Fruit fly (Drosophila melanogaster) whole organism, embryonic: ENCODE data around the gene dbe.

ENCODE experiments used
- ATbp ChIP-seq: fragments of 200-800 bp; sonication (Bioruptor generic); optimal IDR thresholded peaks from 2 replicates; lab custom pipeline; 2017; ENCODE audit warnings: missing biosample characterization, mild to moderate bottlenecking, missing genetic modification characterization, missing genetic modification reagents
- BtbVII ChIP-seq: fragments of 200-800 bp; sonication (Bioruptor generic); optimal IDR thresholded peaks from 3 replicates; lab custom pipeline; 2017; ENCODE audit warnings: missing biosample characterization, mild to moderate bottlenecking, missing genetic modification characterization
- CG10147 ChIP-seq: fragments of 200-800 bp; sonication (Bioruptor generic); optimal IDR thresholded peaks from 2 replicates; lab custom pipeline; 2019; ENCODE audit warnings: missing biosample characterization, mild to moderate bottlenecking, missing genetic modification characterization, moderate library complexity
- CG10321 ChIP-seq: fragments of 200-800 bp; sonication (Bioruptor generic); IDR thresholded peaks from 2 replicates; pipeline ENCODE4 v1.3.6; 2022; ENCODE audit warnings: missing biosample characterization, missing genetic modification characterization
- CG10654 ChIP-seq: fragments of 200-800 bp; sonication (Bioruptor generic); optimal IDR thresholded peaks from 2 replicates; lab custom pipeline; 2016; ENCODE audit warnings: missing biosample characterization, missing genetic modification characterization
- CG12942 ChIP-seq: fragments of 200-800 bp; sonication (Bioruptor generic); optimal IDR thresholded peaks from 3 replicates; lab custom pipeline; 2016; ENCODE audit warnings: missing biosample characterization, missing genetic modification characterization
- CG17829 ChIP-seq: fragments of 200-800 bp; optimal IDR thresholded peaks from 2 replicates; lab custom pipeline; 2019; ENCODE audit warnings: missing biosample characterization, mild to moderate bottlenecking, missing genetic modification characterization, moderate library complexity
- CG1832 ChIP-seq: fragments of 200-800 bp; sonication (Bioruptor generic); optimal IDR thresholded peaks from 2 replicates; lab custom pipeline; 2017; ENCODE audit warnings: missing biosample characterization, mild to moderate bottlenecking, missing genetic modification characterization, inconsistent platforms
- CG18476 ChIP-seq: fragments of 200-800 bp; sonication (Bioruptor generic); optimal IDR thresholded peaks from 2 replicates; lab custom pipeline; 2016; ENCODE audit warnings: missing biosample characterization, mild to moderate bottlenecking, missing genetic modification characterization
- CG18619 ChIP-seq: fragments of 200-800 bp; sonication (Bioruptor generic); optimal IDR thresholded peaks from 3 replicates; lab custom pipeline; 2017; ENCODE audit warnings: missing biosample characterization, mild to moderate bottlenecking, missing genetic modification characterization
- CG3065 ChIP-seq: fragments of 200-800 bp; sonication (Bioruptor generic); optimal IDR thresholded peaks from 2 replicates; lab custom pipeline; 2016; ENCODE audit warnings: missing biosample characterization, missing genetic modification characterization
- CG33213 ChIP-seq: fragments of 200-800 bp; sonication (Bioruptor generic); optimal IDR thresholded peaks from 3 replicates; lab custom pipeline; 2016; ENCODE audit warnings: missing biosample characterization, missing genetic modification characterization
- CG34224 ChIP-seq: fragments of 200-800 bp; sonication (Bioruptor generic); IDR thresholded peaks from 3 replicates; pipeline ENCODE4 v1.3.6; 2022; ENCODE audit warnings: missing biosample characterization, missing genetic modification characterization; ENCODE audit not compliant: partially characterized antibody
- CG4617 ChIP-seq: fragments of 200-800 bp; sonication (Bioruptor generic); optimal IDR thresholded peaks from 3 replicates; lab custom pipeline; 2016; ENCODE audit warnings: missing biosample characterization, missing genetic modification characterization, borderline replicate concordance
- CG5245 ChIP-seq: fragments of 200-800 bp; sonication (Bioruptor generic); optimal IDR thresholded peaks from 3 replicates; lab custom pipeline; 2016; ENCODE audit warnings: missing biosample characterization, missing genetic modification characterization
- CG6175 ChIP-seq: fragments of 200-800 bp; sonication (Bioruptor generic); IDR thresholded peaks from 3 replicates; pipeline ENCODE4 v1.3.6; 2022; ENCODE audit warnings: missing biosample characterization, missing genetic modification characterization
- CG6654 ChIP-seq: fragments of 200-800 bp; sonication (Bioruptor generic); optimal IDR thresholded peaks from 2 replicates; lab custom pipeline; 2017; ENCODE audit warnings: missing biosample characterization, mild to moderate bottlenecking, missing genetic modification characterization
- CG6689 ChIP-seq: fragments of 200-800 bp; sonication (Bioruptor generic); IDR thresholded peaks from 2 replicates; pipeline ENCODE4 v1.3.6; 2022; ENCODE audit warnings: missing biosample characterization, missing genetic modification characterization
- CG8281 ChIP-seq: fragments of 200-800 bp; sonication (Bioruptor generic); optimal IDR thresholded peaks from 2 replicates; lab custom pipeline; 2018; ENCODE audit warnings: missing biosample characterization, mild to moderate bottlenecking, missing genetic modification characterization, moderate library complexity
- CrebB ChIP-seq: fragments of 200-800 bp; sonication (Bioruptor generic); optimal IDR thresholded peaks from 3 replicates; lab custom pipeline; 2018; ENCODE audit warnings: missing biosample characterization, mild to moderate bottlenecking, missing genetic modification characterization
- Dek ChIP-seq: fragments of 200-800 bp; sonication (Bioruptor generic); optimal IDR thresholded peaks from 3 replicates; lab custom pipeline; 2019; ENCODE audit warnings: missing biosample characterization, mild to moderate bottlenecking, missing genetic modification characterization, moderate library complexity
- Dip3 ChIP-seq: fragments of 200-800 bp; sonication (Bioruptor generic); optimal IDR thresholded peaks from 3 replicates; lab custom pipeline; 2016; ENCODE audit warnings: missing biosample characterization, missing genetic modification characterization
- Mes4 ChIP-seq: fragments of 200-800 bp; sonication (Bioruptor generic); optimal IDR thresholded peaks from 2 replicates; lab custom pipeline; 2016; ENCODE audit warnings: missing biosample characterization, missing genetic modification characterization
- NC2α ChIP-seq: fragments of 200-800 bp; sonication (Bioruptor generic); optimal IDR thresholded peaks from 2 replicates; lab custom pipeline; 2016; ENCODE audit warnings: missing biosample characterization, missing genetic modification characterization
- Oli ChIP-seq: fragments of 200-800 bp; sonication (Bioruptor generic); optimal IDR thresholded peaks from 2 replicates; lab custom pipeline; 2018; ENCODE audit warnings: missing biosample characterization, mild to moderate bottlenecking, missing genetic modification characterization, moderate library complexity
- Scr ChIP-seq: fragments of 200-800 bp; sonication (Bioruptor generic); IDR thresholded peaks from 2 replicates; pipeline ENCODE4 v1.3.6; 2022; ENCODE audit warnings: missing biosample characterization, missing genetic modification characterization; ENCODE audit not compliant: partially characterized antibody
- Sry-β ChIP-seq: fragments of 200-800 bp; sonication (Bioruptor generic); optimal IDR thresholded peaks from 2 replicates; lab custom pipeline; 2018; ENCODE audit warnings: missing biosample characterization, mild to moderate bottlenecking, missing genetic modification characterization, moderate library complexity
- Vsx1 ChIP-seq: fragments of 200-800 bp; sonication (Bioruptor generic); optimal IDR thresholded peaks from 2 replicates; lab custom pipeline; 2017; ENCODE audit warnings: missing biosample characterization, mild to moderate bottlenecking, missing genetic modification characterization, missing genetic modification reagents
- chn ChIP-seq: fragments of 200-800 bp; sonication (Bioruptor generic); optimal IDR thresholded peaks from 2 replicates; lab custom pipeline; 2016; ENCODE audit warnings: missing biosample characterization, missing genetic modification characterization
- crc ChIP-seq: fragments of 200-800 bp; sonication (Bioruptor generic); optimal IDR thresholded peaks from 2 replicates; lab custom pipeline; 2016; ENCODE audit warnings: missing biosample characterization, missing genetic modification characterization
- da ChIP-seq: fragments of 200-800 bp; sonication (Bioruptor generic); optimal IDR thresholded peaks from 2 replicates; lab custom pipeline; 2016; ENCODE audit warnings: missing biosample characterization, missing genetic modification characterization
- ems ChIP-seq: fragments of 200-800 bp; sonication (Bioruptor generic); optimal IDR thresholded peaks from 3 replicates; lab custom pipeline; 2016; ENCODE audit warnings: missing biosample characterization, missing genetic modification characterization
- en ChIP-seq: fragments of 200-800 bp; sonication (Bioruptor generic); optimal IDR thresholded peaks from 2 replicates; lab custom pipeline; 2016; ENCODE audit warnings: missing biosample characterization, missing genetic modification characterization
- fru ChIP-seq: fragments of >200 bp; optimal IDR thresholded peaks from 2 replicates; lab custom pipeline; 2017
- ftz-f1 ChIP-seq: fragments of 200-800 bp; sonication (Bioruptor generic); optimal IDR thresholded peaks from 2 replicates; lab custom pipeline; 2016; ENCODE audit warnings: missing biosample characterization, missing genetic modification characterization
- gro ChIP-seq: fragments of 200-800 bp; sonication (Bioruptor generic); optimal IDR thresholded peaks from 2 replicates; lab custom pipeline; 2016; ENCODE audit warnings: missing biosample characterization, missing genetic modification characterization
- lov ChIP-seq, 2 experiments: fragments of 200-800 bp in 1 of 2; fragments of >200 bp in 1 of 2; sonication (Bioruptor generic) in 1 of 2; IDR thresholded peaks in 1 of 2; optimal IDR thresholded peaks in 1 of 2; 2 replicates in 1 of 2; 3 replicates in 1 of 2; pipeline versions ENCODE4 v1.3.6 to Lab custom; 2017 to 2022; ENCODE audit warnings: missing biosample characterization in 1 of 2, missing genetic modification characterization in 1 of 2
- mam ChIP-seq: fragments of 200-800 bp; sonication (Bioruptor generic); optimal IDR thresholded peaks from 3 replicates; lab custom pipeline; 2016; ENCODE audit warnings: missing biosample characterization, missing genetic modification characterization
- mirr ChIP-seq: fragments of 200-800 bp; sonication (Bioruptor generic); optimal IDR thresholded peaks from 3 replicates; lab custom pipeline; 2018; ENCODE audit warnings: missing biosample characterization, mild to moderate bottlenecking, missing genetic modification characterization
- mld ChIP-seq: fragments of 200-800 bp; sonication (Bioruptor generic); IDR thresholded peaks from 3 replicates; pipeline ENCODE4 v1.3.6; 2022; ENCODE audit warnings: missing biosample characterization, missing genetic modification characterization; ENCODE audit not compliant: partially characterized antibody
- nom ChIP-seq: fragments of 200-800 bp; sonication (Bioruptor generic); optimal IDR thresholded peaks from 2 replicates; lab custom pipeline; 2017; ENCODE audit warnings: missing biosample characterization, missing genetic modification characterization, mild to moderate bottlenecking, moderate library complexity, missing genetic modification reagents
- pb ChIP-seq: fragments of 200-800 bp; sonication (Bioruptor generic); optimal IDR thresholded peaks from 3 replicates; lab custom pipeline; 2016; ENCODE audit warnings: missing biosample characterization, missing genetic modification characterization
- repo ChIP-seq: fragments of 200-800 bp; sonication (Bioruptor generic); optimal IDR thresholded peaks from 2 replicates; lab custom pipeline; 2016; ENCODE audit warnings: missing biosample characterization, missing genetic modification characterization
- tna ChIP-seq: fragments of 200-800 bp; sonication (Bioruptor generic); IDR thresholded peaks from 2 replicates; pipeline ENCODE4 v1.3.6; 2022; ENCODE audit warnings: missing biosample characterization, missing genetic modification characterization; ENCODE audit not compliant: partially characterized antibody
- tup ChIP-seq: fragments of 200-800 bp; sonication (Bioruptor generic); optimal IDR thresholded peaks from 2 replicates; lab custom pipeline; 2016; ENCODE audit warnings: missing biosample characterization, mild to moderate bottlenecking, missing genetic modification characterization, moderate library complexity
- wdn ChIP-seq: fragments of 200-800 bp; sonication (Bioruptor generic); IDR thresholded peaks from 2 replicates; pipeline ENCODE4 v1.3.6; 2022; ENCODE audit warnings: missing biosample characterization, missing genetic modification characterization
- zen ChIP-seq: fragments of 200-800 bp; sonication (Bioruptor generic); optimal IDR thresholded peaks from 3 replicates; lab custom pipeline; 2018; ENCODE audit warnings: missing biosample characterization, mild to moderate bottlenecking, missing genetic modification characterization, moderate library complexity
- zen2 ChIP-seq: fragments of 200-800 bp; sonication (Bioruptor generic); IDR thresholded peaks from 3 replicates; pipeline ENCODE4 v1.3.6; 2022; ENCODE audit warnings: missing biosample characterization, missing genetic modification characterization; ENCODE audit not compliant: partially characterized antibody
- zf30C ChIP-seq: fragments of 200-800 bp; sonication (Bioruptor generic); optimal IDR thresholded peaks from 3 replicates; lab custom pipeline; 2018; ENCODE audit warnings: missing biosample characterization, mild to moderate bottlenecking, missing genetic modification characterization

The dbe gene

dm6 chr2L:849787-850512 is 19.7 kb downstream of the dbe start (continued):
- no peak for TF ChIP-seq zf30C
- TF ChIP-seq CG1832 (GFP tag; lab: Kevin White, UChicago), result peak; percentile 47
- TF ChIP-seq CG18476 (GFP tag; lab: Kevin White, UChicago), result no peak
- TF ChIP-seq CG34224 (GFP tag; lab: Robert Waterston, UW), result no peak
- TF ChIP-seq mam (GFP tag; lab: Kevin White, UChicago), result no peak
- TF ChIP-seq gro (GFP tag; lab: Kevin White, UChicago), result no peak
- no peak for TF ChIP-seq ems (GFP tag; lab: Kevin White, UChicago)
- TF ChIP-seq tup (GFP tag; lab: Kevin White, UChicago), result no peak
- TF ChIP-seq zen2 (GFP tag; lab: Robert Waterston, UW), result no peak
- no peak for TF ChIP-seq Dip3 (GFP tag; lab: Kevin White, UChicago)
- TF ChIP-seq Oli, result no peak
- TF ChIP-seq CG8281, result no peak
- no peak for TF ChIP-seq CG5245 (GFP tag; lab: Kevin White, UChicago)
- TF ChIP-seq repo (GFP tag; lab: Kevin White, UChicago), result no peak
- no peak for TF ChIP-seq lov (optimal IDR thresholded peaks at IDR 0.05; lab: Kevin White, UChicago)
- TF ChIP-seq lov (GFP tag; IDR thresholded peaks at IDR 0.05; lab: Robert Waterston, UW), result 0 out of 3 replicates have a peak, but pooled peaks have one; percentile 11
- TF ChIP-seq NC2α (GFP tag; lab: Kevin White, UChicago), result no peak
- TF ChIP-seq CG12942 (GFP tag; lab: Kevin White, UChicago), result no peak
- no peak for TF ChIP-seq CG6689
- TF ChIP-seq CG6175 (GFP tag; lab: Robert Waterston, UW), result no peak
- no peak for TF ChIP-seq mirr (GFP tag; lab: Kevin White, UChicago)
- TF ChIP-seq Mes4 (GFP tag; lab: Kevin White, UChicago), result no peak
- no peak for TF ChIP-seq CG4617 (GFP tag; lab: Kevin White, UChicago)
- no peak for TF ChIP-seq ftz-f1 (GFP tag; lab: Kevin White, UChicago)
- TF ChIP-seq CG17829 (tag; lab: Kevin White, UChicago), result no peak
- TF ChIP-seq da (GFP tag; lab: Kevin White, UChicago), result no peak
- no peak for TF ChIP-seq CG18619 (GFP tag; lab: Kevin White, UChicago)
- no peak for TF ChIP-seq CG10147 (GFP tag; lab: Kevin White, UChicago)
- no peak for TF ChIP-seq CG6654 (GFP tag; lab: Kevin White, UChicago)
- TF ChIP-seq Scr, result no peak
- TF ChIP-seq ATbp (GFP tag; lab: Kevin White, UChicago), result no peak
- no peak for TF ChIP-seq BtbVII (GFP tag; lab: Kevin White, UChicago)
- TF ChIP-seq Dek, result no peak
- TF ChIP-seq chn, result peak; percentile 6
- no peak for TF ChIP-seq Sry-β (GFP tag; lab: Kevin White, UChicago)
- TF ChIP-seq en, result no peak
- TF ChIP-seq CG10321 (GFP tag; lab: Robert Waterston, UW), result 0 out of 2 replicates have a peak, but pooled peaks have one; percentile 34
- no peak for TF ChIP-seq CG10654 (GFP tag; lab: Kevin White, UChicago)
- TF ChIP-seq crc (GFP tag; lab: Kevin White, UChicago), result no peak
- no peak for TF ChIP-seq CG33213 (GFP tag; lab: Kevin White, UChicago)
- TF ChIP-seq CG3065, result no peak
- TF ChIP-seq mld (GFP tag; lab: Robert Waterston, UW), result no peak
- TF ChIP-seq nom (GFP tag; lab: Kevin White, UChicago), result no peak
- no peak for TF ChIP-seq CrebB (tag; lab: Kevin White, UChicago)
- peak; percentile 79 for TF ChIP-seq zen
- no peak for TF ChIP-seq wdn (GFP tag; lab: Robert Waterston, UW)
- TF ChIP-seq tna (GFP tag; lab: Robert Waterston, UW), result no peak
- TF ChIP-seq fru (lab: Kevin White, UChicago), result no peak
- TF ChIP-seq Vsx1 (GFP tag; lab: Kevin White, UChicago), result no peak
- no peak for TF ChIP-seq pb (GFP tag; lab: Kevin White, UChicago)
